Worm (Caenorhabditis elegans) whole organism, L2 larva: Measurements from ENCODE around the gene fbxb-79.

Experiments
- C34F6.9 ChIP-seq: fragments of 150-350 bp; optimal IDR thresholded peaks from 2 replicates; lab custom pipeline; 2014; ENCODE audit warnings: missing biosample characterization, missing genetic modification characterization
- Y55F3AM.14 ChIP-seq: fragments of 200-800 bp; sonication (Bioruptor generic); optimal IDR thresholded peaks from 2 replicates; lab custom pipeline; 2018; ENCODE audit warnings: mild to moderate bottlenecking, missing genetic modification characterization, missing compliant biosample characterization
- ZK546.5 ChIP-seq: sonication (generic microtip); optimal IDR thresholded peaks from 2 replicates; lab custom pipeline; 2017; ENCODE audit warnings: missing biosample characterization, missing genetic modification characterization
- alr-1 ChIP-seq: fragments of 150-350 bp; optimal IDR thresholded peaks from 2 replicates; lab custom pipeline; 2014; ENCODE audit warnings: missing biosample characterization, missing genetic modification characterization
- aly-2 ChIP-seq: fragments of 150-350 bp; optimal IDR thresholded peaks from 2 replicates; lab custom pipeline; 2014; ENCODE audit warnings: missing biosample characterization, missing genetic modification characterization
- blmp-1 ChIP-seq: sonication (generic microtip); optimal IDR thresholded peaks from 2 replicates; lab custom pipeline; 2017; ENCODE audit warnings: missing genetic modification characterization, mild to moderate bottlenecking, missing compliant biosample characterization, antibody characterized with exemption, moderate library complexity; ENCODE audit not compliant: insufficient read depth
- ceh-82 ChIP-seq: fragments of 150-350 bp; optimal IDR thresholded peaks from 2 replicates; lab custom pipeline; 2014; ENCODE audit warnings: missing biosample characterization, missing genetic modification characterization
- crh-2 ChIP-seq: sonication (generic microtip); optimal IDR thresholded peaks from 2 replicates; lab custom pipeline; 2017; ENCODE audit warnings: missing biosample characterization, missing genetic modification characterization
- elt-1 ChIP-seq: fragments of 150-350 bp; optimal IDR thresholded peaks from 2 replicates; lab custom pipeline; 2014; ENCODE audit warnings: missing biosample characterization, missing genetic modification characterization
- elt-3 ChIP-seq: sonication (generic microtip); optimal IDR thresholded peaks from 2 replicates; lab custom pipeline; 2017; ENCODE audit warnings: missing biosample characterization, missing genetic modification characterization
- fos-1 ChIP-seq: fragments of 150-350 bp; optimal IDR thresholded peaks from 2 replicates; lab custom pipeline; 2014; ENCODE audit warnings: missing biosample characterization, missing genetic modification characterization
- gmeb-1 ChIP-seq: fragments of 150-350 bp; optimal IDR thresholded peaks from 2 replicates; lab custom pipeline; 2014; ENCODE audit warnings: missing biosample characterization, missing genetic modification characterization
- lin-11 ChIP-seq: fragments of 150-350 bp; sonication (generic microtip); optimal IDR thresholded peaks from 2 replicates; lab custom pipeline; 2014; ENCODE audit warnings: missing biosample characterization, missing genetic modification characterization, inconsistent platforms, mixed read lengths
- lin-39 ChIP-seq: fragments of 150-350 bp; optimal IDR thresholded peaks from 2 replicates; lab custom pipeline; 2014; ENCODE audit warnings: missing biosample characterization, missing genetic modification reagents, missing genetic modification characterization
- lsy-2 ChIP-seq, 2 experiments: fragments of 150-350 bp in 1 of 2; sonication (generic microtip) in 1 of 2; optimal IDR thresholded peaks; 2 replicates each; lab custom pipeline; 2014 to 2017; ENCODE audit warnings: missing biosample characterization in 2 of 2, missing genetic modification characterization in 2 of 2
- nhr-10 ChIP-seq: sonication (generic microtip); optimal IDR thresholded peaks from 2 replicates; lab custom pipeline; 2017; ENCODE audit warnings: missing biosample characterization, missing genetic modification characterization
- nhr-11 ChIP-seq: fragments of 150-350 bp; optimal IDR thresholded peaks from 2 replicates; lab custom pipeline; 2014; ENCODE audit warnings: missing biosample characterization, missing genetic modification characterization
- nhr-129 ChIP-seq: fragments of 150-350 bp; optimal IDR thresholded peaks from 2 replicates; lab custom pipeline; 2014; ENCODE audit warnings: missing biosample characterization, missing genetic modification characterization
- nhr-23 ChIP-seq: fragments of 150-350 bp; optimal IDR thresholded peaks from 2 replicates; lab custom pipeline; 2014; ENCODE audit warnings: missing biosample characterization, missing genetic modification reagents, missing genetic modification characterization
- nhr-25 ChIP-seq: fragments of 150-350 bp; sonication (generic microtip); optimal IDR thresholded peaks from 3 replicates; lab custom pipeline; 2014; ENCODE audit warnings: missing biosample characterization, missing genetic modification characterization
- nhr-6 ChIP-seq: fragments of 150-350 bp; optimal IDR thresholded peaks from 2 replicates; lab custom pipeline; 2014; ENCODE audit warnings: missing biosample characterization, missing genetic modification characterization
- nhr-77 ChIP-seq: fragments of 150-350 bp; optimal IDR thresholded peaks from 2 replicates; lab custom pipeline; 2014; ENCODE audit warnings: missing biosample characterization, missing genetic modification characterization
- peb-1 ChIP-seq: fragments of 150-350 bp; optimal IDR thresholded peaks from 2 replicates; lab custom pipeline; 2014; ENCODE audit warnings: missing biosample characterization, missing genetic modification characterization
- skn-1 ChIP-seq: sonication (generic microtip); optimal IDR thresholded peaks from 2 replicates; lab custom pipeline; 2017; ENCODE audit warnings: missing biosample characterization, missing genetic modification characterization
- sma-3 ChIP-seq: sonication (generic microtip); optimal IDR thresholded peaks from 2 replicates; lab custom pipeline; 2016; ENCODE audit warnings: missing genetic modification reagents, missing genetic modification characterization, missing compliant biosample characterization
- sma-9 ChIP-seq, 2 experiments: fragments of 150-350 bp in 1 of 2; sonication (generic microtip) in 1 of 2; optimal IDR thresholded peaks; 2 replicates each; lab custom pipeline; 2014 to 2016; ENCODE audit warnings: missing genetic modification characterization in 2 of 2, mild to moderate bottlenecking in 1 of 2, missing biosample characterization in 1 of 2, missing compliant biosample characterization in 1 of 2, missing genetic modification reagents in 1 of 2, moderate library complexity in 1 of 2
- snpc-4 ChIP-seq: fragments of 150-350 bp; optimal IDR thresholded peaks from 2 replicates; lab custom pipeline; 2014; ENCODE audit warnings: missing biosample characterization, missing genetic modification characterization
- unc-39 ChIP-seq: fragments of 150-350 bp; optimal IDR thresholded peaks from 2 replicates; lab custom pipeline; 2014; ENCODE audit warnings: missing biosample characterization, missing genetic modification characterization
- unc-55 ChIP-seq: fragments of 150-350 bp; sonication (generic microtip); optimal IDR thresholded peaks from 3 replicates; lab custom pipeline; 2014; ENCODE audit warnings: missing biosample characterization, missing genetic modification reagents, missing genetic modification characterization
- zag-1 ChIP-seq: fragments of 150-350 bp; optimal IDR thresholded peaks from 2 replicates; lab custom pipeline; 2014; ENCODE audit warnings: missing biosample characterization, missing genetic modification characterization
- ztf-1 ChIP-seq: fragments of 200-800 bp; sonication (Bioruptor generic); conservative IDR thresholded peaks from 2 replicates; pipeline ENCODE4 v1.3.6; 2022; ENCODE audit warnings: missing genetic modification characterization, missing compliant biosample characterization
- ztf-11 ChIP-seq: sonication (generic microtip); optimal IDR thresholded peaks from 2 replicates; lab custom pipeline; 2017; ENCODE audit warnings: missing biosample characterization, missing genetic modification characterization
- ztf-4 ChIP-seq: fragments of 150-350 bp; optimal IDR thresholded peaks from 2 replicates; lab custom pipeline; 2014; ENCODE audit warnings: missing biosample characterization, missing genetic modification characterization

fbxb-79 gene

DNA sequence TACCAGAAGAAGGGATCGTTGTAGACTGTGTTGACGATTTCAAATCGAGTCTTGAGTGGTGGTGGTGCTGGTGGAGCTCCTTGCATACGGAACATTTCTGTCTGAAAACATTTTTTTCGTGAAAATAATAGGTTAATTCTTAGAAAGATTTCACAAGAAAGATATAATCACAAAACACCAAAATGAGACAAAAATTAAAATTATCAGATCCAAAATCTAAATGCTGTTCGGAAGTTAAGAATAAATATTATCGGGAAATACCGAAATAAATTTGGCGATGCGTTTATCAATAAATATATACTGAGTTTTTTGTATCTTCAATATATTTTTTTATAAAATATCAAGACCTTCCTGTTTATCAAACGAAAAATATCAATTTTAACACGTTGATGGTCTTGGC is 10.8 kb downstream of the fbxb-79 start, which contains the start of gene C08F8.9:
TSS of gene C08F8.9 (minus strand) at position 101 of the 400 bp plus-strand sequence.
- TF ChIP-seq peb-1 (no peak), unc-39 (tag; lab: Kevin White, UChicago) (no peak), nhr-25 (tag; lab: Kevin White, UChicago) (no peak), zag-1 (no peak), ztf-4 (tag; lab: Kevin White, UChicago) (no peak), snpc-4 (tag; lab: Kevin White, UChicago) (no peak), lin-11 (tag; lab: Kevin White, UChicago) (no peak)
- TF ChIP-seq, all 48 proteins: peak for 0

DNA sequence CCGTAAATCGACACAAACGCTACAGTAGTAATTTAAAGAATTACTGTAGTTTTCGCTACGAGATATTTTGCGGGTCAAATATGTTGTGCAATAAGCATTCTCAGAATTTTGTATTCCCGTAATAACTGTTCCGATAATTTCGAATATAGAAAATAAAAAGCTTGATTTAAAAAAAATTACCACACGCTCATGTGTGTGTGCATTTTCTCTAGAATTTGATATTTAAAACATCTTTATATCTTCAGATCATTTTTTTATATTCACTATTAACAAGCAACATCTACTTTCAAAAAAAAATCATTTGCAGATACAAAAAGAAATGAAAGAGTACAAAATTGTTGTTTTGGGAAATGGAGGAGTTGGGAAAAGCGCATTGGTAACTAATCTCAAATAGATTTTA is 12.3 kb downstream of the fbxb-79 start, which contains the start of gene rap-3:
TSS of gene rap-3 (plus strand) at position 301 of the 400 bp plus-strand sequence.
- TF ChIP-seq nhr-10 (tag; lab: Kevin White, UChicago) (no peak), elt-3 (tag; lab: Kevin White, UChicago) (no peak), blmp-1 (tag; lab: Kevin White, UChicago) (no peak), skn-1 (no peak), nhr-77 (no peak), ztf-4 (tag; lab: Kevin White, UChicago) (no peak), lin-11 (tag; lab: Kevin White, UChicago) (no peak), nhr-23 (tag; lab: Kevin White, UChicago) (no peak), unc-55 (no peak), fos-1 (tag; lab: Kevin White, UChicago) (no peak), sma-9 (GFP tag; optimal IDR thresholded peaks at IDR 0.05; lab: Kevin White, UChicago) (no peak), sma-9 (tag; optimal IDR thresholded peaks at IDR 0.05; lab: Kevin White, UChicago) (no peak), gmeb-1 (tag; lab: Kevin White, UChicago) (no peak), zag-1 (no peak), lin-39 (tag; lab: Kevin White, UChicago) (no peak), ZK546.5 (tag; lab: Kevin White, UChicago) (no peak)
- TF ChIP-seq, all 48 proteins: peak for 0

DNA sequence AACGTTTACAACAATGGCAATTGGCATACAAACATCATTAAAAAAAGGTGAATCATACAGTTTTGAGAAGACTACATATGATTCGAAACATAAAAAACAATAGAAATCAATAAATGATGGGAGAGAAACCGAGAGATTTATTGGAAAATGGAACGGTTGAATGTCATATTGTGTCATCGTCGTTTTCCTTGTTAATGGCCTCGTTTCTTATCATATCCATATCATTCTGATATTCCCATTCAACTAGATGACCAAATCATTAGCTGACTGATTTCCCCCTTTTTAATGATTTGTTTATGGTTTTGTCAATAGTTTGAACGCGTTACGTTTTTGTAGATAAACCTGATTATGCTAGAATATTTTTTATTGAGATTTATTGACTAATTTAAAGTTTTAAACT is 14.5 kb downstream of the fbxb-79 start:
- no peak for TF ChIP-seq ztf-4 (tag; lab: Kevin White, UChicago)
- TF ChIP-seq ztf-11 (tag; lab: Kevin White, UChicago) = no peak
- TF ChIP-seq ceh-82 (tag; lab: Kevin White, UChicago) = no peak
- peak; percentile 1 for TF ChIP-seq fos-1 (tag; lab: Kevin White, UChicago)
- TF ChIP-seq nhr-6 (tag; lab: Kevin White, UChicago) = no peak
- peak; percentile 29 for TF ChIP-seq sma-3 (GFP tag; lab: Kevin White, UChicago)
- no peak for TF ChIP-seq unc-39 (tag; lab: Kevin White, UChicago)
- no peak for TF ChIP-seq unc-55
- no peak for TF ChIP-seq snpc-4 (tag; lab: Kevin White, UChicago)

DNA sequence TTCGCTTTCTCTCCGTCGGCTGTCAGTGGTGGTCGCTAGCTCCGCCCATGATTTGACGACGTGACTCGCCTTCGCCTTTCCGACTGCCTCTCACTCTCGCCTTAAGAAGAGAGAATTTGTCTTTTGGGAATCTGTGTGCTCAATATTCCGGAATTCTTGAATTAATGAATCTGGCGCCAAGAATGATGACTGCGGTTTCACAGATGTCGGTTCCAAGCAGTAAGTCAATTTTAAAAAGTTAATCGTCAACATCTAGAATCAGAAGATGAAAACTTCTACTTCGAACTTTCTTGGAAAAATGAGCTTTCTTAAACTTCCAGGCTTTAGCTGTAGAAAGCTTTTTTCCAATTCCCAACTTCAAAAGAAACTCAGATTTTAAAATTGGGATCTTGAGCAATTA is 19.7 kb downstream of the fbxb-79 start, which contains the start of gene nhr-67:
TSS of gene nhr-67 (plus strand) at position 97 of the 400 bp plus-strand sequence.
- TF ChIP-seq snpc-4 (tag; lab: Kevin White, UChicago) = no peak
- no peak for TF ChIP-seq ZK546.5 (tag; lab: Kevin White, UChicago)
- TF ChIP-seq nhr-11 (tag; lab: Kevin White, UChicago) = no peak
- no peak for TF ChIP-seq Y55F3AM.14 (GFP tag; lab: Kevin White, UChicago)
- TF ChIP-seq skn-1 = no peak
- no peak for TF ChIP-seq alr-1 (tag; lab: Kevin White, UChicago)
- TF ChIP-seq C34F6.9 (tag; lab: Kevin White, UChicago) = no peak
- no peak for TF ChIP-seq lin-11 (tag; lab: Kevin White, UChicago)
- no peak for TF ChIP-seq aly-2
- no peak for TF ChIP-seq lsy-2 (tag; optimal IDR thresholded peaks at IDR 0.05; lab: Kevin White, UChicago)
- no peak for TF ChIP-seq crh-2 (tag; lab: Kevin White, UChicago)
- no peak for TF ChIP-seq elt-1 (tag; lab: Kevin White, UChicago)
- no peak for TF ChIP-seq nhr-6 (tag; lab: Kevin White, UChicago)
- TF ChIP-seq blmp-1 (tag; lab: Kevin White, UChicago) = no peak
- no peak for TF ChIP-seq sma-3 (GFP tag; lab: Kevin White, UChicago)
- TF ChIP-seq fos-1 (tag; lab: Kevin White, UChicago) = no peak
- no peak for TF ChIP-seq ztf-11 (tag; lab: Kevin White, UChicago)
- no peak for TF ChIP-seq ztf-1 (GFP tag; lab: Robert Waterston, UW)
- TF ChIP-seq nhr-129 (tag; lab: Kevin White, UChicago) = no peak
- TF ChIP-seq lin-39 (tag; lab: Kevin White, UChicago) = no peak
